Fruit fly (Drosophila melanogaster) whole organism, prepupa: ENCODE results near the gene akirin.

Experiments
- CG16779 ChIP-seq: fragments of 200-800 bp; sonication (Bioruptor generic); optimal IDR thresholded peaks from 3 replicates; lab custom pipeline; 2017; ENCODE audit warnings: missing biosample characterization, mild to moderate bottlenecking, missing genetic modification characterization
- svp ChIP-seq: fragments of 200-800 bp; sonication (Bioruptor generic); peaks from one replicate; lab custom pipeline; 2016; ENCODE audit warnings: missing biosample characterization, missing genetic modification characterization
- vri ChIP-seq: fragments of 200-800 bp; sonication (Bioruptor generic); optimal IDR thresholded peaks from 3 replicates; lab custom pipeline; 2016; ENCODE audit warnings: missing biosample characterization, mild to moderate bottlenecking, missing genetic modification characterization

DNA sequence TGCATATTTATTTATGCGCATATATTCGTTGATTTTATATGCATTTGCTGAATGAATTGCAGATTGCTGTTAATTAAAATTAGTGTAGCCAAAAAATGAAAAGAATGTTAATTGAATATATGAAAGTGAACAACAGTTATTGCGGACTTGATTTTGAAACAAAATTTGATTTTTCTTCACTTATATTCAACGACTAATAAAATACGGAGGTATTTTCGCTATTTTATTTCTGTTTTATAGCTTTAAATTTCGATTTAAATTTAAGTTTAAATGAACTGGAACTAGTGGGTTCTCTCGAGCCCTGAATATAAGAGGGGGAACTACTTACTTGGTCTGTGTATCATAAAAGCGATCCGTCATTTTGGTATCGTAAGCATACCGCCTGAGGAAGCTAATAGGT lies 26.4 kb downstream of the akirin start, which contains the start of gene CG32379:
- TF ChIP-seq CG16779 (tag; lab: Kevin White, UChicago) (no peak), svp (GFP tag; lab: Kevin White, UChicago) (no peak), vri (GFP tag; lab: Kevin White, UChicago) (no peak)
